Fruit fly (Drosophila melanogaster) whole organism, embryonic: ENCODE results near the gene CG17127.
A peak's percentile ranks its signal among the peaks of the same experiment; 100 is the strongest.

Experiments used
- Abd-B ChIP-seq: fragments of 200-800 bp; sonication (Bioruptor generic); optimal IDR thresholded peaks from 2 replicates; lab custom pipeline; 2018; ENCODE audit warnings: missing biosample characterization, mild to moderate bottlenecking, missing genetic modification characterization, moderate library complexity
- CG10979 ChIP-seq: fragments of 200-800 bp; sonication (Bioruptor generic); optimal IDR thresholded peaks from 2 replicates; lab custom pipeline; 2018; ENCODE audit warnings: missing biosample characterization, mild to moderate bottlenecking, missing genetic modification characterization, moderate library complexity
- CG11456 ChIP-seq: fragments of 200-800 bp; sonication (Bioruptor generic); IDR thresholded peaks from 3 replicates; pipeline ENCODE4 v1.3.6; 2022; ENCODE audit warnings: missing biosample characterization, missing genetic modification characterization
- CG11560 ChIP-seq: fragments of 200-800 bp; sonication (Bioruptor generic); IDR thresholded peaks from 3 replicates; pipeline ENCODE4 v1.3.6; 2022; ENCODE audit warnings: missing biosample characterization, missing genetic modification characterization
- CG12236 ChIP-seq: fragments of 200-800 bp; sonication (Bioruptor generic); optimal IDR thresholded peaks from 2 replicates; lab custom pipeline; 2016; ENCODE audit warnings: missing biosample characterization, missing genetic modification characterization
- CG1233 ChIP-seq: fragments of 200-800 bp; sonication (Bioruptor generic); optimal IDR thresholded peaks from 4 replicates; lab custom pipeline; 2018; ENCODE audit warnings: missing biosample characterization, mild to moderate bottlenecking, missing genetic modification characterization
- CG14710 ChIP-seq: fragments of 200-800 bp; sonication (Bioruptor generic); optimal IDR thresholded peaks from 3 replicates; lab custom pipeline; 2019; ENCODE audit warnings: missing biosample characterization, mild to moderate bottlenecking, missing genetic modification characterization, moderate library complexity
- CG18262 ChIP-seq: fragments of 200-800 bp; optimal IDR thresholded peaks from 3 replicates; lab custom pipeline; 2019; ENCODE audit warnings: missing biosample characterization, mild to moderate bottlenecking, missing genetic modification characterization, moderate library complexity
- CG2199 ChIP-seq: fragments of 200-800 bp; sonication (Bioruptor generic); IDR thresholded peaks from 3 replicates; pipeline ENCODE4 v1.3.6; 2022; ENCODE audit warnings: missing biosample characterization, missing genetic modification characterization
- CG2712 ChIP-seq: fragments of 200-800 bp; optimal IDR thresholded peaks from 3 replicates; lab custom pipeline; 2019; ENCODE audit warnings: missing biosample characterization, mild to moderate bottlenecking, missing genetic modification characterization, moderate library complexity
- CG2875 ChIP-seq: fragments of 200-800 bp; sonication (Bioruptor generic); optimal IDR thresholded peaks from 2 replicates; lab custom pipeline; 2017; ENCODE audit warnings: missing biosample characterization, mild to moderate bottlenecking, missing genetic modification characterization, missing genetic modification reagents
- CG30403 ChIP-seq: fragments of 200-800 bp; sonication (Bioruptor generic); optimal IDR thresholded peaks from 3 replicates; lab custom pipeline; 2016; ENCODE audit warnings: missing biosample characterization, missing genetic modification characterization
- CG3281 ChIP-seq: fragments of 200-800 bp; sonication (Bioruptor generic); optimal IDR thresholded peaks from 3 replicates; lab custom pipeline; 2017; ENCODE audit warnings: missing biosample characterization, mild to moderate bottlenecking, missing genetic modification characterization
- CG34224 ChIP-seq: fragments of 200-800 bp; sonication (Bioruptor generic); IDR thresholded peaks from 3 replicates; pipeline ENCODE4 v1.3.6; 2022; ENCODE audit warnings: missing biosample characterization, missing genetic modification characterization; ENCODE audit not compliant: partially characterized antibody
- CG34376 ChIP-seq: fragments of 200-800 bp; sonication (Bioruptor generic); optimal IDR thresholded peaks from 2 replicates; lab custom pipeline; 2018; ENCODE audit warnings: missing biosample characterization, mild to moderate bottlenecking, missing genetic modification characterization
- CG4730 ChIP-seq: fragments of 200-800 bp; sonication (Bioruptor generic); IDR thresholded peaks from 2 replicates; pipeline ENCODE4 v1.3.6; 2022; ENCODE audit warnings: missing biosample characterization, missing genetic modification characterization
- CG6175 ChIP-seq: fragments of 200-800 bp; sonication (Bioruptor generic); IDR thresholded peaks from 3 replicates; pipeline ENCODE4 v1.3.6; 2022; ENCODE audit warnings: missing biosample characterization, missing genetic modification characterization
- CG6254 ChIP-seq: fragments of 200-800 bp; sonication (Bioruptor generic); optimal IDR thresholded peaks from 3 replicates; lab custom pipeline; 2017; ENCODE audit warnings: mild to moderate bottlenecking, missing biosample characterization, missing genetic modification reagents, missing genetic modification characterization
- CG6654 ChIP-seq: fragments of 200-800 bp; sonication (Bioruptor generic); optimal IDR thresholded peaks from 2 replicates; lab custom pipeline; 2017; ENCODE audit warnings: missing biosample characterization, mild to moderate bottlenecking, missing genetic modification characterization
- CG6765 ChIP-seq: fragments of 200-800 bp; sonication (Bioruptor generic); optimal IDR thresholded peaks from 3 replicates; lab custom pipeline; 2017; ENCODE audit warnings: missing biosample characterization, mild to moderate bottlenecking, missing genetic modification characterization
- Dbx ChIP-seq: fragments of 200-800 bp; sonication (Bioruptor generic); IDR thresholded peaks from 3 replicates; pipeline ENCODE4 v1.3.6; 2022; ENCODE audit warnings: missing biosample characterization, missing genetic modification characterization
- Doc3 ChIP-seq: fragments of 200-800 bp; sonication (Bioruptor generic); IDR thresholded peaks from 3 replicates; pipeline ENCODE4 v1.3.6; 2022; ENCODE audit warnings: missing biosample characterization, missing genetic modification characterization; ENCODE audit not compliant: partially characterized antibody
- Dref ChIP-seq: fragments of 200-800 bp; sonication (Bioruptor generic); IDR thresholded peaks from 2 replicates; pipeline ENCODE4 v1.3.6; 2022; ENCODE audit warnings: missing biosample characterization, missing genetic modification characterization
- Ets97D ChIP-seq: fragments of 200-800 bp; sonication (Bioruptor generic); optimal IDR thresholded peaks from 3 replicates; lab custom pipeline; 2016; ENCODE audit warnings: missing biosample characterization, missing genetic modification characterization
- HLH4C ChIP-seq: fragments of 200-800 bp; sonication (Bioruptor generic); IDR thresholded peaks from 3 replicates; pipeline ENCODE4 v1.3.6; 2022; ENCODE audit warnings: missing biosample characterization, missing genetic modification characterization; ENCODE audit not compliant: partially characterized antibody
- Hmx ChIP-seq: fragments of 200-800 bp; sonication (Bioruptor generic); optimal IDR thresholded peaks from 2 replicates; lab custom pipeline; 2016; ENCODE audit warnings: missing biosample characterization, missing genetic modification characterization
- Nf-YB ChIP-seq: fragments of 200-800 bp; sonication (Bioruptor generic); optimal IDR thresholded peaks from 3 replicates; lab custom pipeline; 2019; ENCODE audit warnings: missing biosample characterization, mild to moderate bottlenecking, missing genetic modification characterization, moderate library complexity
- PHDP ChIP-seq: fragments of 200-800 bp; sonication (Bioruptor generic); optimal IDR thresholded peaks from 3 replicates; lab custom pipeline; 2018; ENCODE audit warnings: missing biosample characterization, mild to moderate bottlenecking, missing genetic modification characterization, moderate library complexity
- Sin3A ChIP-seq: fragments of >200 bp; optimal IDR thresholded peaks from 2 replicates; lab custom pipeline; 2018
- Sox102F ChIP-seq: fragments of 200-800 bp; sonication (Bioruptor generic); optimal IDR thresholded peaks from 2 replicates; lab custom pipeline; 2018; ENCODE audit warnings: missing biosample characterization, mild to moderate bottlenecking, missing genetic modification characterization, moderate library complexity
- Sry-δ ChIP-seq: fragments of 200-800 bp; sonication (Bioruptor generic); optimal IDR thresholded peaks from 2 replicates; lab custom pipeline; 2016; ENCODE audit warnings: missing biosample characterization, missing genetic modification characterization
- bcd ChIP-seq: fragments of 200-800 bp; sonication (Bioruptor generic); optimal IDR thresholded peaks from 2 replicates; lab custom pipeline; 2017; ENCODE audit warnings: missing biosample characterization, mild to moderate bottlenecking, missing genetic modification characterization
- bsh ChIP-seq, 2 experiments: fragments of 200-800 bp; sonication (Bioruptor generic); optimal IDR thresholded peaks; 2 replicates each; lab custom pipeline; 2017 to 2018; ENCODE audit warnings: mild to moderate bottlenecking in 2 of 2, missing biosample characterization in 2 of 2, missing genetic modification characterization in 2 of 2, moderate library complexity in 1 of 2
- cwo ChIP-seq: fragments of 200-800 bp; sonication (Bioruptor generic); optimal IDR thresholded peaks from 3 replicates; lab custom pipeline; 2017; ENCODE audit warnings: missing biosample characterization, missing genetic modification characterization, mild to moderate bottlenecking, moderate library complexity, missing genetic modification reagents
- en ChIP-seq: fragments of 200-800 bp; sonication (Bioruptor generic); optimal IDR thresholded peaks from 2 replicates; lab custom pipeline; 2016; ENCODE audit warnings: missing biosample characterization, missing genetic modification characterization
- gce ChIP-seq: fragments of 200-800 bp; sonication (Bioruptor generic); IDR thresholded peaks from 3 replicates; pipeline ENCODE4 v1.3.6; 2022; ENCODE audit warnings: missing biosample characterization, missing genetic modification characterization
- gcm ChIP-seq: fragments of 200-800 bp; sonication (Bioruptor generic); optimal IDR thresholded peaks from 2 replicates; lab custom pipeline; 2019; ENCODE audit warnings: missing biosample characterization, mild to moderate bottlenecking, missing genetic modification characterization, moderate library complexity
- gcm2 ChIP-seq: fragments of 200-800 bp; sonication (Bioruptor generic); optimal IDR thresholded peaks from 2 replicates; lab custom pipeline; 2016; ENCODE audit warnings: missing biosample characterization, missing genetic modification characterization
- h ChIP-seq: fragments of >200 bp; optimal IDR thresholded peaks from 2 replicates; lab custom pipeline; 2017
- hbn ChIP-seq: fragments of 200-800 bp; sonication (Bioruptor generic); IDR thresholded peaks from 2 replicates; pipeline ENCODE4 v1.3.6; 2022; ENCODE audit warnings: missing biosample characterization, missing genetic modification characterization; ENCODE audit not compliant: partially characterized antibody
- hkb ChIP-seq, 2 experiments: fragments of 200-800 bp in 1 of 2; fragments of >200 bp in 1 of 2; sonication (Bioruptor generic) in 1 of 2; IDR thresholded peaks in 1 of 2; optimal IDR thresholded peaks in 1 of 2; 2 replicates each; pipeline versions ENCODE4 v1.3.6 to Lab custom; 2017 to 2022; ENCODE audit warnings: missing biosample characterization in 1 of 2, missing genetic modification characterization in 1 of 2
- kni ChIP-seq: fragments of 200-800 bp; sonication (Bioruptor generic); optimal IDR thresholded peaks from 3 replicates; lab custom pipeline; 2017; ENCODE audit warnings: mild to moderate bottlenecking, missing biosample characterization, missing genetic modification reagents, missing genetic modification characterization
- lab ChIP-seq: fragments of 200-800 bp; sonication (Bioruptor generic); optimal IDR thresholded peaks from 3 replicates; lab custom pipeline; 2017; ENCODE audit warnings: missing biosample characterization, missing genetic modification characterization, mild to moderate bottlenecking, moderate library complexity, missing genetic modification reagents
- nom ChIP-seq: fragments of 200-800 bp; sonication (Bioruptor generic); optimal IDR thresholded peaks from 2 replicates; lab custom pipeline; 2017; ENCODE audit warnings: missing biosample characterization, missing genetic modification characterization, mild to moderate bottlenecking, moderate library complexity, missing genetic modification reagents
- org-1 ChIP-seq: fragments of 200-800 bp; sonication (Bioruptor generic); optimal IDR thresholded peaks from 2 replicates; lab custom pipeline; 2017; ENCODE audit warnings: missing biosample characterization, missing genetic modification characterization
- ranshi ChIP-seq: fragments of 200-800 bp; sonication (Bioruptor generic); IDR thresholded peaks from 2 replicates; pipeline ENCODE4 v1.3.6; 2022; ENCODE audit warnings: missing biosample characterization, missing genetic modification characterization
- repo ChIP-seq: fragments of 200-800 bp; sonication (Bioruptor generic); optimal IDR thresholded peaks from 2 replicates; lab custom pipeline; 2016; ENCODE audit warnings: missing biosample characterization, missing genetic modification characterization
- sc ChIP-seq, 3 experiments: fragments of >200 bp in 2 of 3; fragments of 200-800 bp in 1 of 3; sonication (Bioruptor generic) in 1 of 3; optimal IDR thresholded peaks; 2 replicates in 2 of 3; 3 replicates in 1 of 3; lab custom pipeline; 2017; ENCODE audit warnings: mild to moderate bottlenecking in 1 of 3, missing biosample characterization in 1 of 3, missing genetic modification characterization in 1 of 3, missing genetic modification reagents in 1 of 3
- twi ChIP-seq: fragments of 200-800 bp; optimal IDR thresholded peaks from 2 replicates; lab custom pipeline; 2019; ENCODE audit warnings: missing biosample characterization, mild to moderate bottlenecking, missing genetic modification characterization, moderate library complexity
- zf30C ChIP-seq: fragments of 200-800 bp; sonication (Bioruptor generic); optimal IDR thresholded peaks from 3 replicates; lab custom pipeline; 2018; ENCODE audit warnings: missing biosample characterization, mild to moderate bottlenecking, missing genetic modification characterization

The CG17127 gene

DNA sequence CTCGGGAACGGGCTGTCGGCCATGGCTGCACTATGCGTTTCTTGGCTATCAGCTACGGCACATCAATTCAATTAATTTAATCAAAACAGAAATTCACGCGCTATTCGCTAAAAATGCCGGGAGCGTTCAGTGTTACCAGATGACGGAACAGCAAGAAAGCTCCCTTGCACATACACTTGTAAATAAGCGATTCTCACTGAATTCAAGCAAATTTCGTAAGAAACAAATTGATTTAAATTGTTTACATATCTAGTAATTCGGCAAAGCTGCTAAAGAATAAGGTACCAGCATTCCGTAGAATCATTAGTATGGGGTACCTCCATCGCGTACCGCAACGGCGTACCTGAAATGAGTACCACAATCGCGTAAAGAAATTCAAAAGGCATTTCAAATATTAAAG is 34.7 kb upstream of the CG17127 start, which contains the start of gene Nup107 (continued):
- TF ChIP-seq CG4730 (GFP tag; lab: Robert Waterston, UW), result no peak
- TF ChIP-seq CG10979 (tag; lab: Kevin White, UChicago), result peak; percentile 11
- no peak for TF ChIP-seq ranshi (GFP tag; lab: Robert Waterston, UW)
- TF ChIP-seq CG11560, result no peak
- TF ChIP-seq CG14710, result peak; percentile 28
- no peak for TF ChIP-seq Dbx (GFP tag; lab: Robert Waterston, UW)
- TF ChIP-seq lab, result no peak
- no peak for TF ChIP-seq hbn (GFP tag; lab: Robert Waterston, UW)
- peak; percentile 44 for TF ChIP-seq Dref (GFP tag; lab: Robert Waterston, UW)
- TF ChIP-seq CG34224 (GFP tag; lab: Robert Waterston, UW), result no peak
- TF ChIP-seq gcm2 (GFP tag; lab: Kevin White, UChicago), result no peak
- no peak for TF ChIP-seq hkb (optimal IDR thresholded peaks at IDR 0.05; lab: Kevin White, UChicago)
- no peak for TF ChIP-seq hkb (GFP tag; IDR thresholded peaks at IDR 0.05; lab: Robert Waterston, UW)
- TF ChIP-seq CG1233 (GFP tag; lab: Kevin White, UChicago), result no peak
- TF ChIP-seq CG6175 (GFP tag; lab: Robert Waterston, UW), result no peak
- no peak for TF ChIP-seq Abd-B
- TF ChIP-seq CG2875, result no peak
- no peak for TF ChIP-seq CG12236
- TF ChIP-seq CG2712 (tag; lab: Kevin White, UChicago), result peak; percentile 44
- no peak for TF ChIP-seq twi (tag; lab: Kevin White, UChicago)
- no peak for TF ChIP-seq kni
- TF ChIP-seq h, result no peak
- peak; percentile 4 for TF ChIP-seq PHDP
- no peak for TF ChIP-seq CG6254 (GFP tag; lab: Kevin White, UChicago)
- no peak for TF ChIP-seq en
- peak; percentile 11 for TF ChIP-seq Sox102F
- TF ChIP-seq CG6765 (GFP tag; lab: Kevin White, UChicago), result no peak
- TF ChIP-seq HLH4C (GFP tag; lab: Robert Waterston, UW), result no peak
- TF ChIP-seq CG6654 (GFP tag; lab: Kevin White, UChicago), result no peak
- no peak for TF ChIP-seq CG34376 (GFP tag; lab: Kevin White, UChicago)
- no peak for TF ChIP-seq nom (GFP tag; lab: Kevin White, UChicago)
- no peak for TF ChIP-seq cwo (GFP tag; lab: Kevin White, UChicago)
- no peak for TF ChIP-seq Nf-YB (GFP tag; lab: Kevin White, UChicago)
- peak in 1 of 2 experiments; percentile 13 for TF ChIP-seq bsh (GFP tag; optimal IDR thresholded peaks at IDR 0.05; lab: Kevin White, UChicago)
- no peak for TF ChIP-seq CG3281 (GFP tag; lab: Kevin White, UChicago)
- TF ChIP-seq gce (GFP tag; lab: Robert Waterston, UW), result no peak
- peak; percentile 35 for TF ChIP-seq CG30403 (GFP tag; lab: Kevin White, UChicago)
- TF ChIP-seq org-1 (GFP tag; lab: Kevin White, UChicago), result no peak
- peak; percentile 62 for TF ChIP-seq Sin3A
- no peak for TF ChIP-seq CG18262
- no peak for TF ChIP-seq CG2199 (GFP tag; lab: Robert Waterston, UW)
- TF ChIP-seq bcd (GFP tag; lab: Kevin White, UChicago), result peak; percentile 2
- no peak for TF ChIP-seq repo (GFP tag; lab: Kevin White, UChicago)
- no peak for TF ChIP-seq sc (optimal IDR thresholded peaks at IDR 0.05; lab: Kevin White, UChicago)
- no peak for TF ChIP-seq sc (GFP tag; optimal IDR thresholded peaks at IDR 0.05; lab: Kevin White, UChicago)
- TF ChIP-seq CG11456, result 0 out of 3 replicates have a peak, but pooled peaks have one; percentile 27
- no peak for TF ChIP-seq gcm
- peak; percentile 8 for TF ChIP-seq Ets97D (GFP tag; lab: Kevin White, UChicago)
- TF ChIP-seq Doc3 (GFP tag; lab: Robert Waterston, UW), result no peak
- no peak for TF ChIP-seq zf30C (GFP tag; lab: Kevin White, UChicago)
- TF ChIP-seq Sry-δ, result peak; percentile 58
- no peak for TF ChIP-seq Hmx
